Worm (Caenorhabditis elegans): ENCODE results near the gene lgc-54.

Gene lgc-54

ce11 chrV:6876763-6877515, 30.5 kb upstream of the lgc-54 start:
- no peak for TF ChIP-seq lin-35 (GFP tag; optimal IDR thresholded peaks at IDR 0.05)
- TF ChIP-seq cebp-1 (GFP tag; IDR thresholded peaks at IDR 0.05): no peak
- TF ChIP-seq cebp-1 (tag; optimal IDR thresholded peaks at IDR 0.05): peak; percentile 17

- TF ChIP-seq him-1 (tag; optimal IDR thresholded peaks at IDR 0.05) (no peak), B0035.1 (tag; optimal IDR thresholded peaks at IDR 0.05) (no peak), ceh-91 (GFP tag; IDR thresholded peaks at IDR 0.05) (no peak), snpc-1.3 (tag; optimal IDR thresholded peaks at IDR 0.05; ENCODE audit: insufficient read depth) (no peak), Y53F4B.3 (GFP tag; IDR thresholded peaks at IDR 0.05) (no peak)
Observed at ce11 chrV:6875795-6876194, 29.4 kb upstream of the lgc-54 start.

ce11 chrV:6874735-6875134, 28.3 kb upstream of the lgc-54 start:
- TF ChIP-seq efl-1 (GFP tag; optimal IDR thresholded peaks at IDR 0.05) (no peak), attf-5 (GFP tag; optimal IDR thresholded peaks at IDR 0.05) (no peak), atf-7 (tag; optimal IDR thresholded peaks at IDR 0.05) (no peak), F10E7.11 (tag; optimal IDR thresholded peaks at IDR 0.05) (no peak), akir-1 (GFP tag; optimal IDR thresholded peaks at IDR 0.05) (no peak), nhr-80 (tag; optimal IDR thresholded peaks at IDR 0.05) (no peak), snpc-1.1 (tag; optimal IDR thresholded peaks at IDR 0.05; ENCODE audit: insufficient read depth) (no peak), lin-26 (GFP tag; IDR thresholded peaks at IDR 0.05) (no peak), him-1 (tag; optimal IDR thresholded peaks at IDR 0.05) (no peak)

- TF ChIP-seq akir-1 (GFP tag; optimal IDR thresholded peaks at IDR 0.05) (no peak), cebp-2 (GFP tag; IDR thresholded peaks at IDR 0.05) (no peak), F23B12.7 (tag; optimal IDR thresholded peaks at IDR 0.05; ENCODE audit: insufficient read depth) (no peak), pbrm-1 (GFP tag; IDR thresholded peaks at IDR 0.05) (no peak), sptf-2 (GFP tag; optimal IDR thresholded peaks at IDR 0.05) (no peak), tbp1 (GFP tag; optimal IDR thresholded peaks at IDR 0.05) (no peak), Y56A3A.18 (GFP tag; IDR thresholded peaks at IDR 0.05) (no peak), repo-1 (tag; optimal IDR thresholded peaks at IDR 0.05) (no peak), ztf-22 (GFP tag; optimal IDR thresholded peaks at IDR 0.05) (no peak), nhr-27 (tag; optimal IDR thresholded peaks at IDR 0.05) (no peak), mcd-1 (GFP tag; IDR thresholded peaks at IDR 0.05) (no peak), die-1 (tag; optimal IDR thresholded peaks at IDR 0.05) (no peak), T26A5.8 (tag; optimal IDR thresholded peaks at IDR 0.05) (no peak), Y53G8AR.9 (GFP tag; conservative IDR thresholded peaks at IDR 0.05) (no peak), ceh-100 (GFP tag; IDR thresholded peaks at IDR 0.05) (no peak), hlh-12 (tag; optimal IDR thresholded peaks at IDR 0.05) (no peak), F55B11.4 (tag; optimal IDR thresholded peaks at IDR 0.05; ENCODE audit: borderline replicate concordance, insufficient read depth) (no peak), K11D2.4 (GFP tag; IDR thresholded peaks at IDR 0.05) (no peak), athp-1 (tag; optimal IDR thresholded peaks at IDR 0.05) (no peak)
Observed at ce11 chrV:6870004-6870403, 23.6 kb upstream of the lgc-54 start, which contains the start of gene frpr-18. TSS of gene frpr-18 (plus strand) at chrV:6870304.
